Worm (Caenorhabditis elegans) whole organism, L2 larva: ENCODE results near the gene rab-37.
A peak's percentile ranks its signal among the peaks of the same experiment; 100 is the strongest.

ENCODE experiments used
- aly-2 ChIP-seq: fragments of 150-350 bp; optimal IDR thresholded peaks from 2 replicates; lab custom pipeline; 2014; ENCODE audit warnings: missing biosample characterization, missing genetic modification characterization
- egl-27 ChIP-seq: sonication (generic microtip); optimal IDR thresholded peaks from 3 replicates; lab custom pipeline; 2017; ENCODE audit warnings: missing biosample characterization, missing genetic modification reagents, missing genetic modification characterization
- elt-1 ChIP-seq: fragments of 150-350 bp; optimal IDR thresholded peaks from 2 replicates; lab custom pipeline; 2014; ENCODE audit warnings: missing biosample characterization, missing genetic modification characterization
- lin-13 ChIP-seq: fragments of 150-350 bp; optimal IDR thresholded peaks from 2 replicates; lab custom pipeline; 2014; ENCODE audit warnings: missing biosample characterization, missing genetic modification reagents, missing genetic modification characterization
- mdl-1 ChIP-seq, 2 experiments: fragments of 150-350 bp in 1 of 2; sonication (generic microtip) in 1 of 2; optimal IDR thresholded peaks; 2 replicates each; lab custom pipeline; 2017; ENCODE audit warnings: missing biosample characterization in 2 of 2, missing genetic modification characterization in 2 of 2
- nhr-25 ChIP-seq: fragments of 150-350 bp; sonication (generic microtip); optimal IDR thresholded peaks from 3 replicates; lab custom pipeline; 2014; ENCODE audit warnings: missing biosample characterization, missing genetic modification characterization
- sma-9 ChIP-seq, 2 experiments: fragments of 150-350 bp in 1 of 2; sonication (generic microtip) in 1 of 2; optimal IDR thresholded peaks; 2 replicates each; lab custom pipeline; 2014 to 2016; ENCODE audit warnings: missing genetic modification characterization in 2 of 2, mild to moderate bottlenecking in 1 of 2, missing biosample characterization in 1 of 2, missing compliant biosample characterization in 1 of 2, missing genetic modification reagents in 1 of 2, moderate library complexity in 1 of 2
- snpc-4 ChIP-seq: fragments of 150-350 bp; optimal IDR thresholded peaks from 2 replicates; lab custom pipeline; 2014; ENCODE audit warnings: missing biosample characterization, missing genetic modification characterization
- zag-1 ChIP-seq: fragments of 150-350 bp; optimal IDR thresholded peaks from 2 replicates; lab custom pipeline; 2014; ENCODE audit warnings: missing biosample characterization, missing genetic modification characterization
- ztf-1 ChIP-seq: fragments of 200-800 bp; sonication (Bioruptor generic); conservative IDR thresholded peaks from 2 replicates; pipeline ENCODE4 v1.3.6; 2022; ENCODE audit warnings: missing genetic modification characterization, missing compliant biosample characterization

DNA sequence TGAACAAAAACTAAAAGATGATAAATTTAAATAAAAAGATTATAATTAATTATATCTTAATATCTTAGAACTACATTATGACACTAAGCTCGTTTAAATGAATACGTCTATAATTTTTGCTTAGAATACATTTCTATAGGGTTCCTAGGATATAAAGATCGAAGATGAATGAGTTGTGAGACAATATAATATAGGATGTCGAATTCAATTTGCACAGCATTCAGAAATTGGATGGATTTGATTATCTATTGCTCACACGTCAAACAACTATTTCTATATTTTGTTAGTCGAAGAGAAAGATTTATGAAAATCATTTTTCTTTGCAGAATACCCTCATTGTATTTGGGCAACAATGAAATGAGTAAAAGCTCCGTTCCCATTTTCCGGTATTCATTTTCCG is 3.3 kb upstream of the rab-37 start:
- TF ChIP-seq snpc-4 (tag; lab: Kevin White, UChicago) (no peak), mdl-1 (tag; optimal IDR thresholded peaks at IDR 0.05; lab: Kevin White, UChicago) (no peak), elt-1 (tag; lab: Kevin White, UChicago) (no peak), sma-9 (GFP tag; optimal IDR thresholded peaks at IDR 0.05; lab: Kevin White, UChicago) (peak; percentile 69), sma-9 (tag; optimal IDR thresholded peaks at IDR 0.05; lab: Kevin White, UChicago) (no peak), zag-1 (tag; lab: Kevin White, UChicago) (no peak), aly-2 (no peak), nhr-25 (tag; lab: Kevin White, UChicago) (no peak), lin-13 (GFP tag; lab: Kevin White, UChicago) (no peak), egl-27 (no peak), ztf-1 (GFP tag; lab: Robert Waterston, UW) (no peak)
